Worm (Caenorhabditis elegans) whole organism, L1 larva: ENCODE results near the gene F26G1.10.

Experiments
- C16A3.4 ChIP-seq: fragments of 150-350 bp; optimal IDR thresholded peaks from 2 replicates; lab custom pipeline; 2014; ENCODE audit warnings: missing biosample characterization, missing genetic modification characterization
- blmp-1 ChIP-seq: fragments of 150-350 bp; optimal IDR thresholded peaks from 2 replicates; lab custom pipeline; 2014; ENCODE audit warnings: missing biosample characterization, missing genetic modification characterization
- ces-1 ChIP-seq: fragments of 150-350 bp; optimal IDR thresholded peaks from 2 replicates; lab custom pipeline; 2014; ENCODE audit warnings: missing biosample characterization, missing genetic modification reagents, missing genetic modification characterization
- efl-1 ChIP-seq, 4 experiments: fragments of 150-350 bp; optimal IDR thresholded peaks in 3 of 4; peaks in 1 of 4; 1 replicate in 1 of 4; 2 replicates in 3 of 4; lab custom pipeline; 2014; ENCODE audit warnings: missing biosample characterization in 2 of 4, missing genetic modification characterization in 2 of 4, missing genetic modification reagents in 2 of 4
- elt-2 ChIP-seq: sonication (generic microtip); optimal IDR thresholded peaks from 2 replicates; lab custom pipeline; 2016; ENCODE audit warnings: missing genetic modification characterization, mild to moderate bottlenecking, inconsistent platforms, missing compliant biosample characterization, missing genetic modification reagents
- elt-3 ChIP-seq, 6 experiments: fragments of 150-350 bp in 1 of 6; sonication (generic microtip); optimal IDR thresholded peaks; 2 replicates each; lab custom pipeline; 2017 to 2018; ENCODE audit warnings: missing biosample characterization in 6 of 6, missing genetic modification characterization in 6 of 6, inconsistent platforms in 1 of 6
- nhr-47 ChIP-seq: sonication (generic microtip); optimal IDR thresholded peaks from 2 replicates; lab custom pipeline; 2016; ENCODE audit warnings: mild to moderate bottlenecking, missing genetic modification characterization, moderate library complexity, missing compliant biosample characterization
- nhr-71 ChIP-seq: sonication (generic microtip); optimal IDR thresholded peaks from 2 replicates; lab custom pipeline; 2016; ENCODE audit warnings: mild to moderate bottlenecking, missing genetic modification characterization, moderate library complexity, missing compliant biosample characterization
- pax-3 ChIP-seq: fragments of 200-800 bp; sonication (Bioruptor generic); optimal IDR thresholded peaks from 2 replicates; lab custom pipeline; 2018; ENCODE audit warnings: mild to moderate bottlenecking, missing genetic modification characterization, moderate library complexity, missing compliant biosample characterization

The F26G1.10 gene

ce11 chrII:4822610-4823009 lies 48.4 kb downstream of the F26G1.10 start:
- TF ChIP-seq nhr-71 (tag; lab: Kevin White, UChicago) = no peak
- no peak for TF ChIP-seq elt-3 (tag; optimal IDR thresholded peaks at IDR 0.05; lab: Kevin White, UChicago)
- peak; percentile 58 for TF ChIP-seq blmp-1 (tag; lab: Kevin White, UChicago)
- TF ChIP-seq efl-1 (optimal IDR thresholded peaks at IDR 0.05; lab: Kevin White, UChicago) = no peak
- peak in 1 of 2 experiments; percentile 79 for TF ChIP-seq efl-1 (GFP tag; optimal IDR thresholded peaks at IDR 0.05 in 1 of 2; lab: Kevin White, UChicago)
- no peak for TF ChIP-seq elt-2
- TF ChIP-seq pax-3 (tag; lab: Kevin White, UChicago) = no peak
- TF ChIP-seq ces-1 = no peak
- no peak for TF ChIP-seq C16A3.4 (tag; lab: Kevin White, UChicago)
- no peak for TF ChIP-seq nhr-47 (tag; lab: Kevin White, UChicago)
